Worm (Caenorhabditis elegans) whole organism, young adult: ENCODE measurements around the gene cav-2.
A peak's percentile ranks its signal among the peaks of the same experiment; 100 is the strongest.

Source experiments
- B0019.2 ChIP-seq: fragments of 200-800 bp; sonication (Bioruptor generic); conservative IDR thresholded peaks from 2 replicates; pipeline ENCODE4 v1.3.6; 2022; ENCODE audit warnings: missing genetic modification reagents, missing genetic modification characterization, missing compliant biosample characterization
- B0035.1 ChIP-seq: sonication (generic microtip); optimal IDR thresholded peaks from 2 replicates; lab custom pipeline; 2016; ENCODE audit warnings: missing genetic modification characterization, mild to moderate bottlenecking, missing compliant biosample characterization, missing genotype, missing genetic modification reagents
- C17E4.6 ChIP-seq: fragments of 200-800 bp; sonication (Bioruptor generic); IDR thresholded peaks from 2 replicates; pipeline ENCODE4 v1.3.6; 2022; ENCODE audit warnings: missing genetic modification reagents, missing genetic modification characterization, missing compliant biosample characterization
- F33H1.4 ChIP-seq: fragments of 200-800 bp; sonication (Bioruptor generic); IDR thresholded peaks from 2 replicates; pipeline ENCODE4 v1.3.6; 2022; ENCODE audit warnings: missing genetic modification reagents, missing genetic modification characterization, missing compliant biosample characterization
- F39B2.1 ChIP-seq: fragments of 200-800 bp; sonication (Bioruptor generic); IDR thresholded peaks from 2 replicates; pipeline ENCODE4 v1.3.6; 2022; ENCODE audit warnings: missing genetic modification reagents, missing genetic modification characterization, missing compliant biosample characterization
- F49E8.2 ChIP-seq: sonication (generic microtip); optimal IDR thresholded peaks from 3 replicates; lab custom pipeline; 2017; ENCODE audit warnings: missing genetic modification characterization, mild to moderate bottlenecking, missing compliant biosample characterization, antibody characterized with exemption, moderate library complexity; ENCODE audit not compliant: insufficient read depth
- F52B5.7 ChIP-seq: sonication (generic microtip); optimal IDR thresholded peaks from 2 replicates; lab custom pipeline; 2016; ENCODE audit warnings: mild to moderate bottlenecking, missing genetic modification characterization, missing compliant biosample characterization
- F55B11.4 ChIP-seq: sonication (generic microtip); optimal IDR thresholded peaks from 2 replicates; lab custom pipeline; 2016; ENCODE audit warnings: missing compliant biosample characterization, missing genetic modification characterization, borderline replicate concordance; ENCODE audit not compliant: insufficient read depth
- F57A8.1 ChIP-seq: fragments of 200-800 bp; sonication (Bioruptor generic); optimal IDR thresholded peaks from 2 replicates; lab custom pipeline; 2018; ENCODE audit warnings: mild to moderate bottlenecking, missing genetic modification characterization, moderate library complexity, missing compliant biosample characterization
- F57C9.4 ChIP-seq: sonication (generic microtip); optimal IDR thresholded peaks from 2 replicates; lab custom pipeline; 2017; ENCODE audit warnings: mild to moderate bottlenecking, missing genetic modification characterization, missing compliant biosample characterization
- K11D2.4 ChIP-seq: fragments of 200-800 bp; sonication (Bioruptor generic); IDR thresholded peaks from 2 replicates; pipeline ENCODE4 v1.3.6; 2022; ENCODE audit warnings: missing genetic modification reagents, missing genetic modification characterization, missing compliant biosample characterization
- K12H6.12 ChIP-seq: fragments of 200-800 bp; sonication (Bioruptor generic); optimal IDR thresholded peaks from 2 replicates; lab custom pipeline; 2018; ENCODE audit warnings: mild to moderate bottlenecking, missing genetic modification characterization, missing compliant biosample characterization
- Y95B8A.8 ChIP-seq: fragments of 200-800 bp; sonication (Bioruptor generic); IDR thresholded peaks from 2 replicates; pipeline ENCODE4 v1.3.6; 2022; ENCODE audit warnings: missing genetic modification reagents, missing genetic modification characterization, missing compliant biosample characterization
- ama-1 ChIP-seq, 3 experiments: fragments of 150-350 bp in 1 of 3; sonication (generic microtip) in 2 of 3; optimal IDR thresholded peaks; 2 replicates each; lab custom pipeline; 2014 to 2018; ENCODE audit warnings: missing biosample characterization in 2 of 3, missing genetic modification characterization in 2 of 3, missing genetic modification reagents in 2 of 3
- aptf-2 ChIP-seq: fragments of 200-800 bp; sonication (Bioruptor generic); conservative IDR thresholded peaks from 2 replicates; pipeline ENCODE4 v1.3.6; 2022; ENCODE audit warnings: missing genetic modification reagents, missing genetic modification characterization, missing compliant biosample characterization
- attf-5 ChIP-seq: fragments of 200-800 bp; sonication (Bioruptor generic); optimal IDR thresholded peaks from 2 replicates; lab custom pipeline; 2018; ENCODE audit warnings: mild to moderate bottlenecking, missing genetic modification characterization, missing compliant biosample characterization
- ccch-3 ChIP-seq: fragments of 200-800 bp; sonication (Bioruptor generic); optimal IDR thresholded peaks from 2 replicates; lab custom pipeline; 2018; ENCODE audit warnings: mild to moderate bottlenecking, missing genetic modification characterization, missing compliant biosample characterization
- ceh-79 ChIP-seq: sonication (generic microtip); optimal IDR thresholded peaks from 2 replicates; lab custom pipeline; 2017; ENCODE audit warnings: mild to moderate bottlenecking, missing genetic modification characterization, missing compliant biosample characterization
- ceh-91 ChIP-seq: fragments of 200-800 bp; sonication (Bioruptor generic); IDR thresholded peaks from 2 replicates; pipeline ENCODE4 v1.3.6; 2022; ENCODE audit warnings: missing genetic modification reagents, missing genetic modification characterization, missing compliant biosample characterization
- chd-7 ChIP-seq: sonication (generic microtip); optimal IDR thresholded peaks from 2 replicates; lab custom pipeline; 2016; ENCODE audit warnings: mild to moderate bottlenecking, missing genetic modification characterization, moderate library complexity, missing compliant biosample characterization
- die-1 ChIP-seq: sonication (generic microtip); optimal IDR thresholded peaks from 2 replicates; lab custom pipeline; 2016; ENCODE audit warnings: missing genotype, mild to moderate bottlenecking, missing genetic modification characterization, missing compliant biosample characterization
- dox-1 ChIP-seq: fragments of 200-800 bp; sonication (Bioruptor generic); IDR thresholded peaks from 2 replicates; pipeline ENCODE4 v1.3.6; 2022; ENCODE audit warnings: missing genetic modification reagents, missing genetic modification characterization, missing compliant biosample characterization
- dpff-1 ChIP-seq: sonication (generic microtip); optimal IDR thresholded peaks from 2 replicates; lab custom pipeline; 2017; ENCODE audit warnings: mild to moderate bottlenecking, missing genetic modification characterization, missing compliant biosample characterization
- dpl-1 ChIP-seq: fragments of 150-350 bp; optimal IDR thresholded peaks from 2 replicates; lab custom pipeline; 2014; ENCODE audit warnings: missing biosample characterization, missing genetic modification reagents, missing genetic modification characterization
- ekl-4 ChIP-seq: fragments of 200-800 bp; sonication (Bioruptor generic); IDR thresholded peaks from 2 replicates; pipeline ENCODE4 v1.3.6; 2022; ENCODE audit warnings: missing genetic modification reagents, missing genetic modification characterization, missing compliant biosample characterization
- fkh-3 ChIP-seq: sonication (generic microtip); optimal IDR thresholded peaks from 2 replicates; lab custom pipeline; 2016; ENCODE audit warnings: mild to moderate bottlenecking, missing genetic modification characterization, missing compliant biosample characterization
- hlh-12 ChIP-seq: sonication (generic microtip); optimal IDR thresholded peaks from 2 replicates; lab custom pipeline; 2016; ENCODE audit warnings: missing genetic modification characterization, missing compliant biosample characterization
- let-526 ChIP-seq: fragments of 200-800 bp; sonication (Bioruptor generic); IDR thresholded peaks from 2 replicates; pipeline ENCODE4 v1.3.6; 2022; ENCODE audit warnings: missing genetic modification reagents, missing genetic modification characterization, missing compliant biosample characterization
- lin-26 ChIP-seq: fragments of 200-800 bp; sonication (Bioruptor generic); IDR thresholded peaks from 2 replicates; pipeline ENCODE4 v1.3.6; 2022; ENCODE audit warnings: missing genetic modification reagents, missing genetic modification characterization, missing compliant biosample characterization
- lir-1 ChIP-seq: fragments of 200-800 bp; sonication (Bioruptor generic); conservative IDR thresholded peaks from 2 replicates; pipeline ENCODE4 v1.3.6; 2022; ENCODE audit warnings: missing genetic modification reagents, missing genetic modification characterization, missing compliant biosample characterization
- lsy-27 ChIP-seq: sonication (generic microtip); optimal IDR thresholded peaks from 2 replicates; lab custom pipeline; 2017; ENCODE audit warnings: missing genetic modification characterization, mild to moderate bottlenecking, missing compliant biosample characterization, antibody characterized with exemption, missing genotype, borderline replicate concordance; ENCODE audit not compliant: insufficient read depth
- madf-3 ChIP-seq: fragments of 200-800 bp; sonication (Bioruptor generic); IDR thresholded peaks from 2 replicates; pipeline ENCODE4 v1.3.6; 2022; ENCODE audit warnings: missing genetic modification reagents, missing genetic modification characterization, missing compliant biosample characterization
- madf-8 ChIP-seq: fragments of 200-800 bp; sonication (Bioruptor generic); conservative IDR thresholded peaks from 2 replicates; pipeline ENCODE4 v1.3.6; 2022; ENCODE audit warnings: missing genetic modification reagents, missing genetic modification characterization, missing compliant biosample characterization
- mel-28 ChIP-seq: sonication (generic microtip); optimal IDR thresholded peaks from 2 replicates; lab custom pipeline; 2016; ENCODE audit warnings: borderline replicate concordance, mild to moderate bottlenecking, missing genetic modification characterization, missing compliant biosample characterization
- mes-4 ChIP-seq: sonication (generic microtip); optimal IDR thresholded peaks from 2 replicates; lab custom pipeline; 2016; ENCODE audit warnings: missing genotype, missing genetic modification characterization, missing compliant biosample characterization
- nfyb-1 ChIP-seq: fragments of 200-800 bp; sonication (Bioruptor generic); IDR thresholded peaks from 2 replicates; pipeline ENCODE4 v1.3.6; 2022; ENCODE audit warnings: missing genetic modification reagents, missing genetic modification characterization, missing compliant biosample characterization
- pbrm-1 ChIP-seq: fragments of 200-800 bp; sonication (Bioruptor generic); IDR thresholded peaks from 2 replicates; pipeline ENCODE4 v1.3.6; 2022; ENCODE audit warnings: missing genetic modification reagents, missing genetic modification characterization, missing compliant biosample characterization
- pha-4 ChIP-seq: fragments of 150-350 bp; sonication (generic microtip); optimal IDR thresholded peaks from 2 replicates; lab custom pipeline; 2014; ENCODE audit warnings: missing biosample characterization, missing genetic modification reagents, missing genetic modification characterization
- rcor-1 ChIP-seq: fragments of 200-800 bp; sonication (Bioruptor generic); IDR thresholded peaks from 2 replicates; pipeline ENCODE4 v1.3.6; 2022; ENCODE audit warnings: missing genetic modification reagents, missing genetic modification characterization, missing compliant biosample characterization
- rec-8 ChIP-seq, 2 experiments: sonication (generic microtip); optimal IDR thresholded peaks; 2 replicates each; lab custom pipeline; 2016; ENCODE audit warnings: mild to moderate bottlenecking in 2 of 2, missing genetic modification characterization in 2 of 2, missing genetic modification reagents in 2 of 2, missing genotype in 2 of 2, missing biosample characterization in 1 of 2, missing compliant biosample characterization in 1 of 2, moderate library complexity in 1 of 2
- rpc-1 ChIP-seq, 2 experiments: fragments of 150-350 bp in 1 of 2; sonication (generic microtip) in 1 of 2; optimal IDR thresholded peaks; 2 replicates each; lab custom pipeline; 2014 to 2018; ENCODE audit warnings: missing biosample characterization in 1 of 2, missing genetic modification characterization in 1 of 2, missing genetic modification reagents in 1 of 2, missing genotype in 1 of 2
- snpc-1.3 ChIP-seq: sonication (generic microtip); optimal IDR thresholded peaks from 2 replicates; lab custom pipeline; 2017; ENCODE audit warnings: missing genetic modification characterization, mild to moderate bottlenecking, missing compliant biosample characterization, antibody characterized with exemption, moderate library complexity, missing genotype, missing genetic modification reagents; ENCODE audit not compliant: insufficient read depth
- tbp1 ChIP-seq: fragments of 200-800 bp; sonication (Bioruptor generic); optimal IDR thresholded peaks from 2 replicates; lab custom pipeline; 2018; ENCODE audit warnings: mild to moderate bottlenecking, missing genetic modification characterization, missing compliant biosample characterization
- unc-130 ChIP-seq: sonication (generic microtip); optimal IDR thresholded peaks from 2 replicates; lab custom pipeline; 2016; ENCODE audit warnings: missing genetic modification reagents, missing genetic modification characterization, missing compliant biosample characterization
- ztf-18 ChIP-seq: sonication (generic microtip); optimal IDR thresholded peaks from 2 replicates; lab custom pipeline; 2016; ENCODE audit warnings: missing genotype, mild to moderate bottlenecking, missing genetic modification characterization, missing compliant biosample characterization
- ztf-22 ChIP-seq: fragments of 200-800 bp; sonication (Bioruptor generic); optimal IDR thresholded peaks from 2 replicates; lab custom pipeline; 2018; ENCODE audit warnings: mild to moderate bottlenecking, missing genetic modification characterization, moderate library complexity, missing compliant biosample characterization
- ztf-28 ChIP-seq: fragments of 200-800 bp; sonication (Bioruptor generic); IDR thresholded peaks from 2 replicates; pipeline ENCODE4 v1.3.6; 2022; ENCODE audit warnings: missing genetic modification reagents, missing genetic modification characterization, missing compliant biosample characterization

The cav-2 gene

DNA sequence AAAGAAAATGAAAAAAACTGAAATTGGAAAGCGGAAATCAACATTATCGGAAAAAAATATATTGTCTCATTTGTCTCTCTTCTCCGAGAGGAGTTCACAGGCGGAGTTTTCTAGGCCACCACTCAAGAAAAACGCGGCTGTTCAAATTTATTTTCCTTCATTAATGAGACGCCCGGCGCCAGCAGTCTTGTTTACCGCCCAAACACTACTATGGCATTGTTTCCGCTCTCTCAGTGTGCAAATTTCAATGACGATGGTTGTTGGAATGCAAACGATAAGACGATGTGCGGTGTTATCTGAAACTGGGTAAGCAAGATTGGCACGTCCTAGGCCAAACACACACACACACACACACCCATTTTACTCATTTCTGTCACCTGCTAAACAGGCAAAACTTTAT, at the start of gene cav-2 (continued):
- no peak for TF ChIP-seq F57C9.4 (tag; lab: Kevin White, UChicago)
- TF ChIP-seq rec-8 (tag; optimal IDR thresholded peaks at IDR 0.05; lab: Kevin White, UChicago), result peak in 1 of 2 experiments; percentile 66
- TF ChIP-seq F55B11.4 (tag; lab: Kevin White, UChicago), result no peak
- no peak for TF ChIP-seq snpc-1.3
- no peak for TF ChIP-seq B0019.2 (GFP tag; lab: Robert Waterston, UW)
- TF ChIP-seq pha-4 (tag; lab: Kevin White, UChicago), result no peak
- TF ChIP-seq aptf-2, result 0 out of 2 replicates have a peak, but pooled peaks have one; percentile 25
- TF ChIP-seq K11D2.4 (GFP tag; lab: Robert Waterston, UW), result no peak
- no peak; the same call in 1 of the 2 replicates for TF ChIP-seq madf-3 (GFP tag; lab: Robert Waterston, UW)
- no peak for TF ChIP-seq hlh-12 (tag; lab: Kevin White, UChicago)
- TF ChIP-seq dpff-1 (tag; lab: Kevin White, UChicago), result no peak
- no peak for TF ChIP-seq F49E8.2 (tag; lab: Kevin White, UChicago)
- TF ChIP-seq F57A8.1 (GFP tag; lab: Kevin White, UChicago), result no peak
- peak; percentile 78 for TF ChIP-seq attf-5 (GFP tag; lab: Kevin White, UChicago)
- peak; percentile 6 for TF ChIP-seq ztf-18 (tag; lab: Kevin White, UChicago)
- TF ChIP-seq fkh-3, result no peak
- TF ChIP-seq unc-130 (GFP tag; lab: Kevin White, UChicago), result peak; percentile 97
- no peak for TF ChIP-seq mel-28 (tag; lab: Kevin White, UChicago)
- peak; percentile 49 for TF ChIP-seq ztf-22 (GFP tag; lab: Kevin White, UChicago)
- TF ChIP-seq ceh-79 (tag; lab: Kevin White, UChicago), result no peak
- no peak for TF ChIP-seq F52B5.7 (tag; lab: Kevin White, UChicago)
- TF ChIP-seq rpc-1 (optimal IDR thresholded peaks at IDR 0.05; lab: Kevin White, UChicago), result no peak
- TF ChIP-seq rpc-1 (tag; optimal IDR thresholded peaks at IDR 0.05; lab: Kevin White, UChicago), result no peak
- no peak for TF ChIP-seq die-1
- TF ChIP-seq rcor-1 (GFP tag; lab: Robert Waterston, UW), result peak; percentile 71
- TF ChIP-seq F39B2.1 (GFP tag; lab: Robert Waterston, UW), result no peak
- TF ChIP-seq lir-1 (GFP tag; lab: Robert Waterston, UW), result peak; percentile 60
- 0 out of 2 replicates have a peak, but pooled peaks have one; percentile 52 for TF ChIP-seq ekl-4 (GFP tag; lab: Robert Waterston, UW)
- TF ChIP-seq lsy-27, result no peak
- peak; percentile 71; the same call in 1 of the 2 replicates for TF ChIP-seq Y95B8A.8 (GFP tag; lab: Robert Waterston, UW)
- TF ChIP-seq lin-26, result no peak
- TF ChIP-seq let-526 (GFP tag; lab: Robert Waterston, UW), result peak; percentile 78
- peak; percentile 52; the same call in 1 of the 2 replicates for TF ChIP-seq nfyb-1 (GFP tag; lab: Robert Waterston, UW)
- TF ChIP-seq ceh-91 (GFP tag; lab: Robert Waterston, UW), result no peak
- TF ChIP-seq mes-4 (tag; lab: Kevin White, UChicago), result no peak
- TF ChIP-seq ccch-3, result no peak
- 0 out of 2 replicates have a peak, but pooled peaks have one; percentile 51 for TF ChIP-seq ztf-28 (GFP tag; lab: Robert Waterston, UW)
- TF ChIP-seq dox-1, result peak; percentile 83
- TF ChIP-seq tbp1, result peak; percentile 4
- 0 out of 2 replicates have a peak, but pooled peaks have one; percentile 32 for TF ChIP-seq pbrm-1 (GFP tag; lab: Robert Waterston, UW)
- TF ChIP-seq F33H1.4 (GFP tag; lab: Robert Waterston, UW), result peak; percentile 44
- TF ChIP-seq dpl-1 (GFP tag; lab: Kevin White, UChicago), result peak; percentile 80
- peak; percentile 88 for TF ChIP-seq B0035.1 (tag; lab: Kevin White, UChicago)
- no peak for TF ChIP-seq C17E4.6 (GFP tag; lab: Robert Waterston, UW)
- peak; percentile 58 for TF ChIP-seq chd-7
- peak; percentile 51 for TF ChIP-seq K12H6.12 (tag; lab: Kevin White, UChicago)
- no peak for TF ChIP-seq ama-1 (optimal IDR thresholded peaks at IDR 0.05; lab: Kevin White, UChicago)
- no peak for TF ChIP-seq ama-1 (GFP tag; optimal IDR thresholded peaks at IDR 0.05; lab: Kevin White, UChicago)
- TF ChIP-seq madf-8, result peak; percentile 45
